Worm (Caenorhabditis elegans): ENCODE measurements around the gene Y7A5A.6.

ce11 chrX:15770787-15771186 is 28.7 kb downstream of the Y7A5A.6 start:
- TF ChIP-seq lin-15B (tag; optimal IDR thresholded peaks at IDR 0.05) = no peak
- TF ChIP-seq zip-4 (GFP tag; optimal IDR thresholded peaks at IDR 0.05) = no peak
- no peak for TF ChIP-seq ces-1 (GFP tag; optimal IDR thresholded peaks at IDR 0.05)
- no peak for TF ChIP-seq mep-1 (tag; optimal IDR thresholded peaks at IDR 0.05)
- TF ChIP-seq alr-1 (tag; optimal IDR thresholded peaks at IDR 0.05; ENCODE audit: borderline replicate concordance) = no peak

Data from whole organism, L1 larva.